Fruit fly (Drosophila melanogaster): ENCODE results near the gene grp.
A peak's percentile ranks its signal among the peaks of the same experiment; 100 is the strongest.

- TF ChIP-seq CG3032 (tag; optimal IDR thresholded peaks at IDR 0.05): peak; percentile 38
- TF ChIP-seq CG31627 (GFP tag; optimal IDR thresholded peaks at IDR 0.05): no peak
- TF ChIP-seq svp (GFP tag): no peak
- TF ChIP-seq spab (GFP tag; optimal IDR thresholded peaks at IDR 0.05): no peak
- no peak for TF ChIP-seq CG8119 (GFP tag; IDR thresholded peaks at IDR 0.05)
- TF ChIP-seq Eip75B (GFP tag; optimal IDR thresholded peaks at IDR 0.05): no peak
- TF ChIP-seq Blimp-1 (GFP tag; optimal IDR thresholded peaks at IDR 0.05): no peak
- TF ChIP-seq OdsH (GFP tag; optimal IDR thresholded peaks at IDR 0.05): no peak
- TF ChIP-seq CG3919 (GFP tag; optimal IDR thresholded peaks at IDR 0.05): no peak
- no peak for TF ChIP-seq Gug (GFP tag; IDR thresholded peaks at IDR 0.05)
- no peak for TF ChIP-seq Sox102F (GFP tag; optimal IDR thresholded peaks at IDR 0.05)
- TF ChIP-seq Hr39 (GFP tag; optimal IDR thresholded peaks at IDR 0.05): no peak
- TF ChIP-seq CG10669 (GFP tag; optimal IDR thresholded peaks at IDR 0.05): no peak
These were observed 47.7 kb downstream of the grp start, which contains the start of gene VhaSFD for dm6 chr2L:16727578-16728023.

All from whole organism, prepupa.